Worm (Caenorhabditis elegans): ENCODE measurements around the gene Y57E12AR.1.

Y57E12AR.1 gene

DNA sequence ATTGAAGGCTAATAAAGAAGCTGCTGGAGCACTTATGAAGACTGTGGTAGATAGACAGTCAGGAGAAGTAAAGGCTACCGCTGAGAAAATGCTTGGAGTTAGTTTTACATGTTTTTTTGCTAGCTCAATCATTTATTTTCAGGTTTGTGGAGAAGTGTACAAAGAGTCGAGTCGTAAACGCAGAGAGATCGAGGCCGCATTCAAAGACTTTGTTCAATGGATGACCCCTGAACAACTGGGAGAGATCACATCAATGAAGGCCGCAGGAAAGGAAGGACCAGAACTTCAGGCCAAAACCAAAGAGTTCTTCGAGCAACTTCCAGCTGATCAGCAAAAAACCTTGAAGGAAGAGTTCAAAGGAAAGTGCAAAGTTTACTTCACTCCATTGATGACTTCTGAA lies 13.6 kb upstream of the Y57E12AR.1 start:
- TF ChIP-seq ama-1 (optimal IDR thresholded peaks at IDR 0.05) (no peak), pha-4 (tag; optimal IDR thresholded peaks at IDR 0.05) (no peak), nfya-1 (tag; optimal IDR thresholded peaks at IDR 0.05; ENCODE audit: insufficient read depth) (no peak), egl-27 (tag; optimal IDR thresholded peaks at IDR 0.05) (no peak)

DNA sequence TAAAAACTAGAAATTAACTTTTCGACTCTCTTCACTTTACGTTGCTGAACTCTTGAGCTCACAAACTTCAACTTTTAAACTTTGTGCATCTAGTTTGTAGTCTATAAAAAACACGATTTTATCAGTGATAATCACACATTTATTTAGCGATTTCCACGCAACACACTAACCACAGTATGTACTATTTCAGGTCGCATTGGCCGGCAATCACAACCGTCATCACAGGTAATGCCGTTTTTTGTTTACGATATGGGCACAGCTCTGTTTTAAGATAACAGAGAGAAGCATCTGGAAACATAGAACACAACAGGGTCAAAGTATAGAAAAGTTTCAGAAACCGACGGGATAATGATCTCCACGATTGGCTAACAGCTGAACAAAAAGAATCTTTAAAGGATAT lies 11.0 kb upstream of the Y57E12AR.1 start:
- TF ChIP-seq ceh-82 (tag; optimal IDR thresholded peaks at IDR 0.05) (no peak), unc-39 (tag; optimal IDR thresholded peaks at IDR 0.05) (no peak), nhr-28 (tag; optimal IDR thresholded peaks at IDR 0.05) (no peak), mml-1 (tag; optimal IDR thresholded peaks at IDR 0.05) (no peak), nhr-11 (tag; optimal IDR thresholded peaks at IDR 0.05) (no peak), elt-1 (tag; optimal IDR thresholded peaks at IDR 0.05) (no peak), pqm-1 (tag; optimal IDR thresholded peaks at IDR 0.05) (peak; percentile 76), elt-2 (tag; optimal IDR thresholded peaks at IDR 0.05) (peak; percentile 88), pha-4 (tag; optimal IDR thresholded peaks at IDR 0.05) (peak; percentile 51), daf-12 (tag; optimal IDR thresholded peaks at IDR 0.05) (no peak), elt-3 (tag; optimal IDR thresholded peaks at IDR 0.05) (no peak), eor-1 (tag; optimal IDR thresholded peaks at IDR 0.05) (no peak), ceh-28 (tag; optimal IDR thresholded peaks at IDR 0.05) (no peak)

DNA sequence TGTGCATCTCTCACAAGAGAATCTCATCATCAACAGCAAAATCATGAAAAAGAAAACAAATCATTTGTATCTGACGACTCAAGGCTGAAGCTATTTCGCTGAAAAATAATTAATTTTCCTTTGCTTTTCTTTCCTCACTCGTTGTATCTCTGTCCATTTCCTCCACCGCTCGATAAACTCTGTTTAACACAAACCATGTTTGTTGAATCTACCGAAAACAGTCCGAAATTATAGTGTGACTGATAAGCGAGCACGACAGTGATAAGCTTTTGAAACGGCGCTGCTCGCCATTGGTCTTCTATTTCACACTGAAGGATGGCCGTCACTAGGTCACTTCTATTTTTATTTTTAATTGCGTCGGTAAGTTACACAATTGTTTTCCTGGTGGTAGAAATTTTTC lies 10.5 kb upstream of the Y57E12AR.1 start, which contains the start of gene npa-1:
TSS of gene npa-1 (plus strand) at position 142 of the 400 bp plus-strand sequence.
- TF ChIP-seq ceh-16 (tag; optimal IDR thresholded peaks at IDR 0.05) = no peak
- TF ChIP-seq pqm-1 (tag; optimal IDR thresholded peaks at IDR 0.05) = peak; percentile 63
- TF ChIP-seq elt-2 (tag; optimal IDR thresholded peaks at IDR 0.05) = peak; percentile 48

DNA sequence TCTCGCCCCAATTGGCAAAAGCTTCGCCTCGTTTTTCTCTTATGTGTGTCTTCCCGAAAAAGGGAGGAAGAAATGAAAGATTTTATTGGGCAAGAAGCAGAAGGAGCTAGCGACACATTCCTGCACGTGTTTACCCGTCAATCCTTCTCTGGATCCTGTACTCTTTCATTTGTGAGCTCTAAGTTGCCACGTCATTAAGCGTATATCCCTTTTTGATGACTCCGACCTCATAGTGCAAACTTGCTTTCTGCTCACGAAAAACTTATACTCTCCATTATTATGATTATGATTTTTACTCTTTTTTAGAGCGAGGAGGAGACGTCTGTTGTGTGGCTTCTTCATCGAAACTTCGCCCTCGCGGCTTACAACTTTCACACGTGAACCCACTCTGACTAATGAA lies 7.2 kb upstream of the Y57E12AR.1 start, which contains the start of gene F27B10.1:
TSS of gene F27B10.1 (plus strand) at position 301 of the 400 bp plus-strand sequence.
- TF ChIP-seq unc-39 (tag; optimal IDR thresholded peaks at IDR 0.05) (no peak), elt-1 (tag; optimal IDR thresholded peaks at IDR 0.05) (no peak), skn-1 (tag; optimal IDR thresholded peaks at IDR 0.05) (no peak), nhr-28 (tag; optimal IDR thresholded peaks at IDR 0.05) (no peak), R02D3.7 (tag; optimal IDR thresholded peaks at IDR 0.05) (no peak), ceh-9 (tag; optimal IDR thresholded peaks at IDR 0.05) (no peak), nhr-25 (tag; optimal IDR thresholded peaks at IDR 0.05) (no peak), nfya-1 (tag; optimal IDR thresholded peaks at IDR 0.05; ENCODE audit: insufficient read depth) (no peak), eor-1 (tag; optimal IDR thresholded peaks at IDR 0.05) (no peak), nhr-11 (tag; optimal IDR thresholded peaks at IDR 0.05) (no peak)

DNA sequence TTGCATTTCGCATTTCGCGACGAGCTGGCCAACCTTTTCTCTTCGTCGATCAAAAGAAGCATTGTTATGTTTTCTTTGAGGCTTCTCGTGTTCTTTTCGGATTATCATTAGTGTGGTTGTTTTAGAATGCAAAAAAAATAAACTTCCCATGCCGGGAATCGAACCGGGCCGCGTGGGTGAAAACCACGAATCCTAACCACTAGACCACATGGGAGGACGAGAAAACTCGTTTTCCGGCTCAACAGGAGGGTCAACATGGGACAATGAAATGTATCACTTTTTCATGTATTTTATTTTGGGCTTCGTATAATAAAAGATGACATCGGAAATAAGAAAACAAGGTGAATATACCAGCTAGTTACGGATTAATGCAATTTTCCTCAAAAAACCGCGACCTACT lies 4.5 kb upstream of the Y57E12AR.1 start:
- TF ChIP-seq elt-1 (tag; optimal IDR thresholded peaks at IDR 0.05) (no peak), sea-2 (GFP tag; optimal IDR thresholded peaks at IDR 0.05) (no peak), nhr-67 (tag; optimal IDR thresholded peaks at IDR 0.05) (no peak), unc-62 (GFP tag; optimal IDR thresholded peaks at IDR 0.05) (no peak), ZK546.5 (tag; optimal IDR thresholded peaks at IDR 0.05) (no peak), elt-3 (tag; optimal IDR thresholded peaks at IDR 0.05) (no peak), ceh-82 (tag; optimal IDR thresholded peaks at IDR 0.05) (no peak), nhr-77 (tag; optimal IDR thresholded peaks at IDR 0.05) (no peak)

DNA sequence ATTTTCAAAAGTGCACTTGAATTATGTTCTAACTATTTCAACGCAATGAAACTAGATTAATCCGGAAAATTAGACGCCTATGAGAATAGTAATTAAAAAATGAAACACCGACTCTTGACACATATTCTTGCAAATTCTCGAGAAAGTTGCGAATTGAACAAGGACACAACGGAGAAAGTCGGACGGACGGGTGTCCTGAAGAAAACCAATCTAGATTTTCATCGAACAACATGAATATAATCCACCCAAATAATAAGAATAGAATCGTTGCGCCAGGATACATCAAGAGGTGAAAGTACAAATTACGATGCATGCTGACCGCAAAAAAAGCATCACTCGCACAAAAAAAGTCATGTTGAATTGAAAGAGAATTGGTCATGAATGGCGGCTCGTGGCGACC lies 3.7 kb upstream of the Y57E12AR.1 start:
- TF ChIP-seq tbx-2 (tag; optimal IDR thresholded peaks at IDR 0.05) = no peak
- no peak for TF ChIP-seq nhr-23 (tag; optimal IDR thresholded peaks at IDR 0.05)
- no peak for TF ChIP-seq pqm-1 (tag; optimal IDR thresholded peaks at IDR 0.05)
- no peak for TF ChIP-seq fos-1 (tag; optimal IDR thresholded peaks at IDR 0.05)
- no peak for TF ChIP-seq mdl-1 (tag; optimal IDR thresholded peaks at IDR 0.05)
- no peak for TF ChIP-seq nhr-43 (tag; optimal IDR thresholded peaks at IDR 0.05; ENCODE audit: poor library complexity, severe bottlenecking)
- no peak for TF ChIP-seq nhr-67 (tag; optimal IDR thresholded peaks at IDR 0.05)
- TF ChIP-seq elt-2 (tag; optimal IDR thresholded peaks at IDR 0.05) = no peak
- TF ChIP-seq nhr-28 (tag; optimal IDR thresholded peaks at IDR 0.05) = no peak

Data from whole organism, L3 larva.